Fruit fly (Drosophila melanogaster) Kc167 (cell line): ENCODE data around the gene Ccz1.

Source experiments
- Myc ChIP-seq: fragments of >200 bp; optimal IDR thresholded peaks from 2 replicates; lab custom pipeline; 2017; ENCODE audit warnings: missing external identifiers
- h ChIP-seq: fragments of >200 bp; optimal IDR thresholded peaks from 3 replicates; lab custom pipeline; 2018; ENCODE audit warnings: missing external identifiers
- insv ChIP-seq: fragments of >200 bp; optimal IDR thresholded peaks from 3 replicates; lab custom pipeline; 2018; ENCODE audit warnings: missing external identifiers
- psq ChIP-seq: fragments of >200 bp; optimal IDR thresholded peaks from 2 replicates; lab custom pipeline; 2017; ENCODE audit warnings: missing external identifiers
- ttk ChIP-seq: sonication (Bioruptor generic); optimal IDR thresholded peaks from 2 replicates; lab custom pipeline; 2017; ENCODE audit warnings: missing external identifiers

dm6 chr3L:3855194-3855980, 43.6 kb downstream of the Ccz1 start:
- TF ChIP-seq Myc (lab: Kevin White, UChicago): no peak
- TF ChIP-seq psq (lab: Kevin White, UChicago): no peak
- no peak for TF ChIP-seq h (lab: Kevin White, UChicago)
- TF ChIP-seq ttk: no peak
- TF ChIP-seq insv (lab: Kevin White, UChicago): no peak
